Worm (Caenorhabditis elegans) whole organism, L1 larva: ENCODE measurements around the gene E02H9.1.

Source experiments
- ceh-82 ChIP-seq, 3 experiments: fragments of 150-350 bp in 1 of 3; sonication (generic microtip) in 2 of 3; optimal IDR thresholded peaks; 2 replicates each; lab custom pipeline; 2014 to 2017; ENCODE audit warnings: missing biosample characterization in 3 of 3, missing genetic modification characterization in 3 of 3
- elt-2 ChIP-seq: sonication (generic microtip); optimal IDR thresholded peaks from 2 replicates; lab custom pipeline; 2016; ENCODE audit warnings: missing genetic modification characterization, mild to moderate bottlenecking, inconsistent platforms, missing compliant biosample characterization, missing genetic modification reagents
- lir-3 ChIP-seq: sonication (generic microtip); optimal IDR thresholded peaks from 2 replicates; lab custom pipeline; 2016; ENCODE audit warnings: mild to moderate bottlenecking, missing genetic modification characterization, moderate library complexity, missing compliant biosample characterization; ENCODE audit not compliant: poor library complexity
- nhr-12 ChIP-seq: sonication (generic microtip); optimal IDR thresholded peaks from 2 replicates; lab custom pipeline; 2017; ENCODE audit warnings: missing biosample characterization, missing genetic modification characterization
- nhr-77 ChIP-seq: fragments of 150-350 bp; optimal IDR thresholded peaks from 2 replicates; lab custom pipeline; 2014; ENCODE audit warnings: missing biosample characterization, missing genetic modification characterization
- nhr-90 ChIP-seq: sonication (generic microtip); optimal IDR thresholded peaks from 2 replicates; lab custom pipeline; 2016; ENCODE audit warnings: mild to moderate bottlenecking, missing genetic modification characterization, missing compliant biosample characterization; ENCODE audit not compliant: poor library complexity
- zag-1 ChIP-seq: fragments of 150-350 bp; optimal IDR thresholded peaks from 2 replicates; lab custom pipeline; 2014; ENCODE audit warnings: missing biosample characterization, missing genetic modification characterization
- ztf-4 ChIP-seq: fragments of 150-350 bp; optimal IDR thresholded peaks from 2 replicates; lab custom pipeline; 2014; ENCODE audit warnings: missing biosample characterization, missing genetic modification characterization

ce11 chrIII:2419504-2419903, 48.8 kb upstream of the E02H9.1 start:
- TF ChIP-seq lir-3 (tag; lab: Kevin White, UChicago) (no peak), ztf-4 (no peak), elt-2 (tag; lab: Kevin White, UChicago) (no peak), ceh-82 (tag; optimal IDR thresholded peaks at IDR 0.05; lab: Kevin White, UChicago) (no peak), nhr-90 (tag; lab: Kevin White, UChicago) (no peak), nhr-77 (tag; lab: Kevin White, UChicago) (no peak), zag-1 (tag; lab: Kevin White, UChicago) (no peak), nhr-12 (tag; lab: Kevin White, UChicago) (no peak)
